Worm (Caenorhabditis elegans) whole organism, L1 larva: Measurements from ENCODE around the gene F13C5.1.
A peak's percentile ranks its signal among the peaks of the same experiment; 100 is the strongest.

ENCODE experiments used
- F16B12.6 ChIP-seq: fragments of 150-350 bp; optimal IDR thresholded peaks from 2 replicates; lab custom pipeline; 2014; ENCODE audit warnings: missing biosample characterization, missing genetic modification characterization
- aha-1 ChIP-seq: fragments of 150-350 bp; optimal IDR thresholded peaks from 2 replicates; lab custom pipeline; 2014; ENCODE audit warnings: missing biosample characterization, missing genetic modification characterization
- aly-2 ChIP-seq: fragments of 150-350 bp; optimal IDR thresholded peaks from 2 replicates; lab custom pipeline; 2014; ENCODE audit warnings: missing biosample characterization, missing genetic modification characterization
- ceh-63 ChIP-seq: fragments of 200-800 bp; sonication (Bioruptor generic); optimal IDR thresholded peaks from 2 replicates; lab custom pipeline; 2018; ENCODE audit warnings: mild to moderate bottlenecking, missing genetic modification characterization, missing compliant biosample characterization
- ceh-8 ChIP-seq: fragments of 200-800 bp; sonication (Bioruptor generic); optimal IDR thresholded peaks from 2 replicates; lab custom pipeline; 2018; ENCODE audit warnings: mild to moderate bottlenecking, missing genetic modification characterization, moderate library complexity, missing compliant biosample characterization
- ceh-90 ChIP-seq: sonication (generic microtip); optimal IDR thresholded peaks from 2 replicates; lab custom pipeline; 2016; ENCODE audit warnings: missing genetic modification characterization, missing compliant biosample characterization
- dpl-1 ChIP-seq, 3 experiments: fragments of 150-350 bp in 2 of 3; sonication (generic microtip) in 1 of 3; optimal IDR thresholded peaks; 2 replicates each; lab custom pipeline; 2014 to 2017; ENCODE audit warnings: missing biosample characterization in 3 of 3, missing genetic modification characterization in 3 of 3, missing genetic modification reagents in 3 of 3
- dsc-1 ChIP-seq: sonication (generic microtip); optimal IDR thresholded peaks from 2 replicates; lab custom pipeline; 2016; ENCODE audit warnings: mild to moderate bottlenecking, missing genetic modification characterization, missing compliant biosample characterization
- efl-1 ChIP-seq, 4 experiments: fragments of 150-350 bp; optimal IDR thresholded peaks in 3 of 4; peaks in 1 of 4; 1 replicate in 1 of 4; 2 replicates in 3 of 4; lab custom pipeline; 2014; ENCODE audit warnings: missing biosample characterization in 2 of 4, missing genetic modification characterization in 2 of 4, missing genetic modification reagents in 2 of 4
- efl-3 ChIP-seq: fragments of 200-800 bp; sonication (Bioruptor generic); optimal IDR thresholded peaks from 2 replicates; lab custom pipeline; 2018; ENCODE audit warnings: mild to moderate bottlenecking, missing genetic modification characterization, missing compliant biosample characterization
- egl-27 ChIP-seq, 2 experiments: fragments of 150-350 bp in 1 of 2; sonication (generic microtip); optimal IDR thresholded peaks; 3 replicates each; lab custom pipeline; 2017 to 2018; ENCODE audit warnings: missing biosample characterization in 2 of 2, missing genetic modification characterization in 2 of 2, missing genetic modification reagents in 2 of 2
- ets-5 ChIP-seq: fragments of 200-800 bp; sonication (Bioruptor generic); IDR thresholded peaks from 2 replicates; pipeline ENCODE4 v1.3.6; 2022; ENCODE audit warnings: missing genetic modification characterization, missing compliant biosample characterization
- fos-1 ChIP-seq: fragments of 150-350 bp; optimal IDR thresholded peaks from 2 replicates; lab custom pipeline; 2014; ENCODE audit warnings: missing biosample characterization, missing genetic modification characterization
- hlh-17 ChIP-seq: fragments of 200-800 bp; sonication (Bioruptor generic); optimal IDR thresholded peaks from 2 replicates; lab custom pipeline; 2018; ENCODE audit warnings: missing genetic modification characterization, mild to moderate bottlenecking, missing compliant biosample characterization, moderate library complexity, borderline replicate concordance
- hlh-4 ChIP-seq: sonication (generic microtip); optimal IDR thresholded peaks from 2 replicates; lab custom pipeline; 2016; ENCODE audit warnings: mild to moderate bottlenecking, missing genetic modification characterization, missing compliant biosample characterization
- hpl-2 ChIP-seq: fragments of 150-350 bp; optimal IDR thresholded peaks from 2 replicates; lab custom pipeline; 2014; ENCODE audit warnings: missing biosample characterization, missing genetic modification reagents, missing genetic modification characterization
- isw-1 ChIP-seq: fragments of 200-800 bp; sonication (Bioruptor generic); IDR thresholded peaks from 2 replicates; pipeline ENCODE4 v1.3.6; 2022; ENCODE audit warnings: missing genetic modification characterization, missing compliant biosample characterization
- lin-35 ChIP-seq, 2 experiments: fragments of 150-350 bp; optimal IDR thresholded peaks; 2 replicates each; lab custom pipeline; 2014; ENCODE audit warnings: missing biosample characterization in 2 of 2, missing genetic modification characterization in 2 of 2, missing genetic modification reagents in 2 of 2
- lir-3 ChIP-seq: sonication (generic microtip); optimal IDR thresholded peaks from 2 replicates; lab custom pipeline; 2016; ENCODE audit warnings: mild to moderate bottlenecking, missing genetic modification characterization, moderate library complexity, missing compliant biosample characterization; ENCODE audit not compliant: poor library complexity
- mab-9 ChIP-seq: fragments of 200-800 bp; sonication (Bioruptor generic); IDR thresholded peaks from 2 replicates; pipeline ENCODE4 v1.3.6; 2022; ENCODE audit warnings: missing genetic modification reagents, missing genetic modification characterization, missing compliant biosample characterization
- mef-2 ChIP-seq: fragments of 150-350 bp; optimal IDR thresholded peaks from 2 replicates; lab custom pipeline; 2014; ENCODE audit warnings: missing biosample characterization, missing genetic modification characterization
- mep-1 ChIP-seq: fragments of 150-350 bp; optimal IDR thresholded peaks from 2 replicates; lab custom pipeline; 2014; ENCODE audit warnings: missing biosample characterization, missing genetic modification characterization
- nhr-20 ChIP-seq: sonication (generic microtip); optimal IDR thresholded peaks from 2 replicates; lab custom pipeline; 2016; ENCODE audit warnings: mild to moderate bottlenecking, missing genetic modification characterization, missing compliant biosample characterization
- nhr-47 ChIP-seq: sonication (generic microtip); optimal IDR thresholded peaks from 2 replicates; lab custom pipeline; 2016; ENCODE audit warnings: mild to moderate bottlenecking, missing genetic modification characterization, moderate library complexity, missing compliant biosample characterization
- nhr-76 ChIP-seq: sonication (generic microtip); optimal IDR thresholded peaks from 2 replicates; lab custom pipeline; 2017; ENCODE audit warnings: missing biosample characterization, missing genetic modification characterization
- nhr-85 ChIP-seq: sonication (generic microtip); peaks from one replicate; lab custom pipeline; 2016; ENCODE audit warnings: missing genetic modification characterization, inconsistent platforms, missing compliant biosample characterization
- nhr-90 ChIP-seq: sonication (generic microtip); optimal IDR thresholded peaks from 2 replicates; lab custom pipeline; 2016; ENCODE audit warnings: mild to moderate bottlenecking, missing genetic modification characterization, missing compliant biosample characterization; ENCODE audit not compliant: poor library complexity
- skn-1 ChIP-seq: fragments of 150-350 bp; optimal IDR thresholded peaks from 2 replicates; lab custom pipeline; 2014; ENCODE audit warnings: missing biosample characterization, missing genetic modification characterization
- snu-23 ChIP-seq: sonication (generic microtip); optimal IDR thresholded peaks from 2 replicates; lab custom pipeline; 2016; ENCODE audit warnings: missing genetic modification characterization, missing compliant biosample characterization
- sup-37 ChIP-seq: fragments of 200-800 bp; sonication (Bioruptor generic); optimal IDR thresholded peaks from 2 replicates; lab custom pipeline; 2018; ENCODE audit warnings: mild to moderate bottlenecking, missing genetic modification characterization, missing compliant biosample characterization
- tbx-2 ChIP-seq: sonication (generic microtip); optimal IDR thresholded peaks from 2 replicates; lab custom pipeline; 2016; ENCODE audit warnings: missing genetic modification characterization, missing compliant biosample characterization
- tlp-1 ChIP-seq: fragments of 150-350 bp; optimal IDR thresholded peaks from 2 replicates; lab custom pipeline; 2014; ENCODE audit warnings: missing biosample characterization, missing genetic modification characterization
- unc-130 ChIP-seq: fragments of 150-350 bp; optimal IDR thresholded peaks from 2 replicates; lab custom pipeline; 2017; ENCODE audit warnings: missing biosample characterization, missing genetic modification characterization, inconsistent platforms
- unc-30 ChIP-seq: sonication (generic microtip); optimal IDR thresholded peaks from 2 replicates; lab custom pipeline; 2017; ENCODE audit warnings: missing biosample characterization, missing genetic modification characterization
- unc-86 ChIP-seq: sonication (generic microtip); optimal IDR thresholded peaks from 2 replicates; lab custom pipeline; 2016; ENCODE audit warnings: missing genetic modification characterization, missing compliant biosample characterization
- unc-98 ChIP-seq: fragments of 200-800 bp; sonication (Bioruptor generic); IDR thresholded peaks from 2 replicates; pipeline ENCODE4 v1.3.6; 2022; ENCODE audit warnings: missing genetic modification characterization, missing compliant biosample characterization
- vab-15 ChIP-seq: sonication (generic microtip); optimal IDR thresholded peaks from 2 replicates; lab custom pipeline; 2017; ENCODE audit warnings: missing genotype, mild to moderate bottlenecking, missing genetic modification characterization, missing compliant biosample characterization
- xbp-1 ChIP-seq: sonication (generic microtip); optimal IDR thresholded peaks from 2 replicates; lab custom pipeline; 2016; ENCODE audit warnings: missing genetic modification characterization, missing compliant biosample characterization
- zag-1 ChIP-seq: fragments of 150-350 bp; optimal IDR thresholded peaks from 2 replicates; lab custom pipeline; 2014; ENCODE audit warnings: missing biosample characterization, missing genetic modification characterization
- ztf-11 ChIP-seq, 2 experiments: sonication (generic microtip); optimal IDR thresholded peaks; 2 replicates each; lab custom pipeline; 2016 to 2017; ENCODE audit warnings: missing genetic modification characterization in 2 of 2, missing biosample characterization in 1 of 2, missing compliant biosample characterization in 1 of 2

The F13C5.1 gene

ce11 chrX:581754-582153 lies 20.2 kb upstream of the F13C5.1 start:
- TF ChIP-seq sup-37 (GFP tag; lab: Kevin White, UChicago) (no peak), mep-1 (tag; lab: Kevin White, UChicago) (no peak), nhr-90 (tag; lab: Kevin White, UChicago) (no peak), lin-35 (GFP tag; optimal IDR thresholded peaks at IDR 0.05; lab: Kevin White, UChicago) (no peak), hlh-17 (GFP tag; lab: Kevin White, UChicago) (no peak), ceh-63 (GFP tag; lab: Kevin White, UChicago) (no peak), unc-30 (tag; lab: Kevin White, UChicago) (no peak), nhr-47 (no peak), hlh-4 (tag; lab: Kevin White, UChicago) (no peak), dsc-1 (tag; lab: Kevin White, UChicago) (no peak), snu-23 (no peak)

ce11 chrX:585598-586217 lies 16.3 kb upstream of the F13C5.1 start:
- TF ChIP-seq aha-1 (tag; lab: Kevin White, UChicago) (no peak), tlp-1 (tag; lab: Kevin White, UChicago) (no peak), nhr-85 (tag; lab: Kevin White, UChicago) (peak; percentile 63), egl-27 (tag; optimal IDR thresholded peaks at IDR 0.05; lab: Kevin White, UChicago) (no peak), unc-98 (GFP tag; lab: Robert Waterston, UW) (no peak), nhr-76 (tag; lab: Kevin White, UChicago) (no peak), F16B12.6 (tag; lab: Kevin White, UChicago) (no peak)
- TF ChIP-seq, all 84 proteins: peak for 1

- TF ChIP-seq skn-1 (peak; percentile 44), hpl-2 (GFP tag; lab: Kevin White, UChicago) (no peak)
- TF ChIP-seq, all 84 proteins: peak for 1
Measured at ce11 chrX:587798-588197, 14.2 kb upstream of the F13C5.1 start, which contains the start of gene mrp-1. Gene mrp-1, minus strand, starts transcription at chrX:587898.

DNA sequence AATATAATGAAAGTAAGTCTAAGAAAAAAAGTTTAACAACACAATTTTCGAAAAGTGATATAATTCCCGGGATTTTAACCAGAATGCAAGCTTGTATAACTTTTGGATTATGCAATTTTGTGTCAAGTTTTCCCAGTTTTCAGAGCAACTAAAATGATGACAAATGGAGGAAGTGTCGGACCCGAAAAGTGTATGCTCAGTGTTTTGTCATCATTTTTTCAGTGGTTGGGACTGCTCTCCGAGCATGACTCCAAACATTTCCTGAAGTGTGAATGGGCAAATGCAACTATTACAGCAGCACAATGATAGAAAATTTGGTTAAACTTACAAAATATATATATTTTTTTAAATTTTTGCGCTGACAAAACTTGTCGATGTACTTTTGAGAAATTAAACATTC lies 10.9 kb upstream of the F13C5.1 start:
- no peak for TF ChIP-seq mab-9 (GFP tag; lab: Robert Waterston, UW)
- TF ChIP-seq skn-1 = peak; percentile 97
- no peak for TF ChIP-seq efl-1 (optimal IDR thresholded peaks at IDR 0.05; lab: Kevin White, UChicago)
- TF ChIP-seq efl-1 (GFP tag; optimal IDR thresholded peaks at IDR 0.05 in 1 of 2; lab: Kevin White, UChicago) = peak in 1 of 2 experiments; percentile 19
- TF ChIP-seq unc-86 (tag; lab: Kevin White, UChicago) = no peak
- peak; percentile 40 for TF ChIP-seq nhr-85 (tag; lab: Kevin White, UChicago)

DNA sequence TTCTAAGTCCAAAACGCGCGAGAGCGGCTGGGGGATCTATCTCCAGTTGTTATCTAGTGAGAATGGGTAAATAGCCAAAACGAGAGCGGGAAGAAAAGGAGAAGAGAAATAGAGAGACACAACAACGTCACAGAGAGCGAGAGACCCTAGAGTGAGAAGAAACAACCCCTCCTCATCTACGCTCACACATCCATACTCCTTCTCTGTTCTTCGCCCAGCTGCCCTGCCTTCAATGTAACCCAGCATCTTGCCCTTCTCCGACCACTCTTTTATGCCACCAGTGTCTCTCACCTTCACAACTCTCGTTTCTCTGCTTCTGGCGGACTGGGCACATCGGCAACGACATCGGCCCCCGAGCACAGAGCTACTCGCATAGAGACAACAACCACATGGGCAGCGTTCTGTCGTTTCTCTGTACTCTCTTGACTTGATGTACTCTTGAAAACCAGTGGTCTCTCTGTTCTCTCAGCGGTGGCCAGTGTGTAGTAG lies 8.7 kb upstream of the F13C5.1 start:
- TF ChIP-seq aly-2 (tag; lab: Kevin White, UChicago) (peak; percentile 44), aha-1 (tag; lab: Kevin White, UChicago) (no peak), snu-23 (peak; percentile 89), isw-1 (peak; percentile 68), ets-5 (GFP tag; lab: Robert Waterston, UW) (no peak), dpl-1 (GFP tag; optimal IDR thresholded peaks at IDR 0.05; lab: Kevin White, UChicago) (peak; percentile 24 to 36 (median 28)), mab-9 (GFP tag; lab: Robert Waterston, UW) (0 out of 2 replicates have a peak, but pooled peaks have one; percentile 6), vab-15 (no peak), fos-1 (peak; percentile 70), nhr-85 (tag; lab: Kevin White, UChicago) (peak; percentile 69), unc-130 (tag; lab: Kevin White, UChicago) (peak; percentile 38), efl-3 (GFP tag; lab: Kevin White, UChicago) (no peak), nhr-20 (tag; lab: Kevin White, UChicago) (peak; percentile 87), lin-35 (GFP tag; optimal IDR thresholded peaks at IDR 0.05; lab: Kevin White, UChicago) (peak; percentile 58 to 70), nhr-47 (peak; percentile 86), efl-1 (optimal IDR thresholded peaks at IDR 0.05; lab: Kevin White, UChicago) (peak; percentile 43 to 63), efl-1 (GFP tag; optimal IDR thresholded peaks at IDR 0.05 in 1 of 2; lab: Kevin White, UChicago) (peak in 1 of 2 experiments; percentile 95), tlp-1 (tag; lab: Kevin White, UChicago) (no peak), ceh-63 (GFP tag; lab: Kevin White, UChicago) (no peak), unc-86 (tag; lab: Kevin White, UChicago) (peak; percentile 91), ztf-11 (tag; optimal IDR thresholded peaks at IDR 0.05; lab: Kevin White, UChicago) (peak in 1 of 2 experiments; percentile 78), sup-37 (GFP tag; lab: Kevin White, UChicago) (no peak), zag-1 (tag; lab: Kevin White, UChicago) (peak; percentile 56), ceh-8 (GFP tag; lab: Kevin White, UChicago) (peak; percentile 16), xbp-1 (tag; lab: Kevin White, UChicago) (peak; percentile 77), mef-2 (peak; percentile 45), lir-3 (tag; lab: Kevin White, UChicago) (peak; percentile 59), ceh-90 (tag; lab: Kevin White, UChicago) (no peak), tbx-2 (peak; percentile 90)
